Worm (Caenorhabditis elegans) whole organism, late embryonic: ENCODE data around the gene Y48B6A.10.

Experiments used
- K09A11.1 ChIP-seq: sonication (generic microtip); optimal IDR thresholded peaks from 2 replicates; lab custom pipeline; 2017; ENCODE audit warnings: antibody characterized with exemption, mild to moderate bottlenecking, missing genetic modification characterization, missing compliant biosample characterization; ENCODE audit not compliant: insufficient read depth
- ceh-14 ChIP-seq: sonication (generic microtip); optimal IDR thresholded peaks from 2 replicates; lab custom pipeline; 2016; ENCODE audit warnings: missing genotype, missing genetic modification characterization, missing compliant biosample characterization
- ceh-30 ChIP-seq: fragments of 150-350 bp; optimal IDR thresholded peaks from 2 replicates; lab custom pipeline; 2014; ENCODE audit warnings: missing biosample characterization, missing genetic modification characterization
- eyg-1 ChIP-seq: sonication (generic microtip); optimal IDR thresholded peaks from 2 replicates; lab custom pipeline; 2016; ENCODE audit warnings: missing genotype, missing genetic modification characterization, missing compliant biosample characterization
- hlh-6 ChIP-seq: sonication (generic microtip); optimal IDR thresholded peaks from 2 replicates; lab custom pipeline; 2016; ENCODE audit warnings: missing genotype, missing genetic modification characterization, missing compliant biosample characterization
- madf-2 ChIP-seq: sonication (generic microtip); optimal IDR thresholded peaks from 2 replicates; lab custom pipeline; 2017; ENCODE audit warnings: missing genetic modification characterization, missing compliant biosample characterization
- rnt-1 ChIP-seq: sonication (generic microtip); optimal IDR thresholded peaks from 2 replicates; lab custom pipeline; 2016; ENCODE audit warnings: missing genetic modification characterization, missing compliant biosample characterization
- syd-9 ChIP-seq: sonication (generic microtip); optimal IDR thresholded peaks from 2 replicates; lab custom pipeline; 2016; ENCODE audit warnings: mild to moderate bottlenecking, missing genetic modification characterization, moderate library complexity, missing compliant biosample characterization
- unc-55 ChIP-seq: sonication (generic microtip); optimal IDR thresholded peaks from 2 replicates; lab custom pipeline; 2017; ENCODE audit warnings: missing biosample characterization, missing genetic modification reagents, missing genetic modification characterization

ce11 chrII:14249489-14249888 lies 35.3 kb downstream of the Y48B6A.10 start:
- TF ChIP-seq rnt-1 (tag; lab: Kevin White, UChicago): no peak
- peak; percentile 19 for TF ChIP-seq hlh-6 (tag; lab: Kevin White, UChicago)
- peak; percentile 99 for TF ChIP-seq madf-2
- TF ChIP-seq ceh-14 (tag; lab: Kevin White, UChicago): no peak
- TF ChIP-seq ceh-30 (tag; lab: Kevin White, UChicago): no peak
- no peak for TF ChIP-seq K09A11.1 (tag; lab: Kevin White, UChicago)
- no peak for TF ChIP-seq eyg-1
- no peak for TF ChIP-seq unc-55 (GFP tag; lab: Kevin White, UChicago)
- TF ChIP-seq syd-9: no peak
